Worm (Caenorhabditis elegans) whole organism, young adult: ENCODE measurements around the gene pgl-2.

Source experiments
- B0035.1 ChIP-seq: sonication (generic microtip); optimal IDR thresholded peaks from 2 replicates; lab custom pipeline; 2016; ENCODE audit warnings: missing genetic modification characterization, mild to moderate bottlenecking, missing compliant biosample characterization, missing genotype, missing genetic modification reagents
- B0261.1 ChIP-seq: sonication (generic microtip); optimal IDR thresholded peaks from 2 replicates; lab custom pipeline; 2016; ENCODE audit warnings: mild to moderate bottlenecking, missing genetic modification characterization, moderate library complexity, missing compliant biosample characterization
- C17E4.6 ChIP-seq: fragments of 200-800 bp; sonication (Bioruptor generic); IDR thresholded peaks from 2 replicates; pipeline ENCODE4 v1.3.6; 2022; ENCODE audit warnings: missing genetic modification reagents, missing genetic modification characterization, missing compliant biosample characterization
- D2030.7 ChIP-seq: fragments of 200-800 bp; sonication (Bioruptor generic); IDR thresholded peaks from 2 replicates; pipeline ENCODE4 v1.3.6; 2022; ENCODE audit warnings: missing genetic modification reagents, missing genetic modification characterization, missing compliant biosample characterization
- F22D6.2 ChIP-seq: sonication (generic microtip); optimal IDR thresholded peaks from 2 replicates; lab custom pipeline; 2016; ENCODE audit warnings: mild to moderate bottlenecking, missing genetic modification characterization, missing compliant biosample characterization
- F39B2.1 ChIP-seq: fragments of 200-800 bp; sonication (Bioruptor generic); IDR thresholded peaks from 2 replicates; pipeline ENCODE4 v1.3.6; 2022; ENCODE audit warnings: missing genetic modification reagents, missing genetic modification characterization, missing compliant biosample characterization
- F49E8.2 ChIP-seq: sonication (generic microtip); optimal IDR thresholded peaks from 3 replicates; lab custom pipeline; 2017; ENCODE audit warnings: missing genetic modification characterization, mild to moderate bottlenecking, missing compliant biosample characterization, antibody characterized with exemption, moderate library complexity; ENCODE audit not compliant: insufficient read depth
- F52B5.7 ChIP-seq: sonication (generic microtip); optimal IDR thresholded peaks from 2 replicates; lab custom pipeline; 2016; ENCODE audit warnings: mild to moderate bottlenecking, missing genetic modification characterization, missing compliant biosample characterization
- F55B11.4 ChIP-seq: sonication (generic microtip); optimal IDR thresholded peaks from 2 replicates; lab custom pipeline; 2016; ENCODE audit warnings: missing compliant biosample characterization, missing genetic modification characterization, borderline replicate concordance; ENCODE audit not compliant: insufficient read depth
- F57C9.4 ChIP-seq: sonication (generic microtip); optimal IDR thresholded peaks from 2 replicates; lab custom pipeline; 2017; ENCODE audit warnings: mild to moderate bottlenecking, missing genetic modification characterization, missing compliant biosample characterization
- Y53G8AR.9 ChIP-seq: fragments of 200-800 bp; sonication (Bioruptor generic); conservative IDR thresholded peaks from 2 replicates; pipeline ENCODE4 v1.3.6; 2022; ENCODE audit warnings: missing genetic modification reagents, missing genetic modification characterization, missing compliant biosample characterization
- Y56A3A.18 ChIP-seq: fragments of 200-800 bp; sonication (Bioruptor generic); IDR thresholded peaks from 2 replicates; pipeline ENCODE4 v1.3.6; 2022; ENCODE audit warnings: missing genetic modification reagents, missing genetic modification characterization, missing compliant biosample characterization
- Y67H2A.10 ChIP-seq: fragments of 200-800 bp; sonication (Bioruptor generic); conservative IDR thresholded peaks from 2 replicates; pipeline ENCODE4 v1.3.6; 2022; ENCODE audit warnings: missing genetic modification reagents, missing genetic modification characterization, missing compliant biosample characterization
- Y79H2A.3 ChIP-seq: fragments of 200-800 bp; sonication (Bioruptor generic); conservative IDR thresholded peaks from 2 replicates; pipeline ENCODE4 v1.3.6; 2022; ENCODE audit warnings: missing genetic modification reagents, missing genetic modification characterization, missing compliant biosample characterization
- ama-1 ChIP-seq, 3 experiments: fragments of 150-350 bp in 1 of 3; sonication (generic microtip) in 2 of 3; optimal IDR thresholded peaks; 2 replicates each; lab custom pipeline; 2014 to 2018; ENCODE audit warnings: missing biosample characterization in 2 of 3, missing genetic modification characterization in 2 of 3, missing genetic modification reagents in 2 of 3
- aptf-3 ChIP-seq: fragments of 200-800 bp; sonication (Bioruptor generic); IDR thresholded peaks from 2 replicates; pipeline ENCODE4 v1.3.6; 2022; ENCODE audit warnings: missing genetic modification characterization, missing compliant biosample characterization
- atf-7 ChIP-seq: sonication (generic microtip); optimal IDR thresholded peaks from 2 replicates; lab custom pipeline; 2017; ENCODE audit warnings: mild to moderate bottlenecking, missing genetic modification characterization, missing compliant biosample characterization
- attf-3 ChIP-seq: fragments of 200-800 bp; sonication (Bioruptor generic); conservative IDR thresholded peaks from 2 replicates; pipeline ENCODE4 v1.3.6; 2022; ENCODE audit warnings: missing genetic modification reagents, missing genetic modification characterization, missing compliant biosample characterization
- bed-1 ChIP-seq: fragments of 200-800 bp; sonication (Bioruptor generic); IDR thresholded peaks from 2 replicates; pipeline ENCODE4 v1.3.6; 2022; ENCODE audit warnings: missing genetic modification reagents, missing genetic modification characterization, missing compliant biosample characterization
- ceh-79 ChIP-seq: sonication (generic microtip); optimal IDR thresholded peaks from 2 replicates; lab custom pipeline; 2017; ENCODE audit warnings: mild to moderate bottlenecking, missing genetic modification characterization, missing compliant biosample characterization
- chd-7 ChIP-seq: sonication (generic microtip); optimal IDR thresholded peaks from 2 replicates; lab custom pipeline; 2016; ENCODE audit warnings: mild to moderate bottlenecking, missing genetic modification characterization, moderate library complexity, missing compliant biosample characterization
- dox-1 ChIP-seq: fragments of 200-800 bp; sonication (Bioruptor generic); IDR thresholded peaks from 2 replicates; pipeline ENCODE4 v1.3.6; 2022; ENCODE audit warnings: missing genetic modification reagents, missing genetic modification characterization, missing compliant biosample characterization
- dpff-1 ChIP-seq: sonication (generic microtip); optimal IDR thresholded peaks from 2 replicates; lab custom pipeline; 2017; ENCODE audit warnings: mild to moderate bottlenecking, missing genetic modification characterization, missing compliant biosample characterization
- efl-1 ChIP-seq: fragments of 150-350 bp; optimal IDR thresholded peaks from 2 replicates; lab custom pipeline; 2014; ENCODE audit warnings: missing biosample characterization, missing genetic modification reagents, missing genetic modification characterization
- ets-4 ChIP-seq: fragments of 200-800 bp; sonication (Bioruptor generic); optimal IDR thresholded peaks from 2 replicates; lab custom pipeline; 2018; ENCODE audit warnings: mild to moderate bottlenecking, missing genetic modification characterization, missing compliant biosample characterization
- hmg-1.2 ChIP-seq: fragments of 200-800 bp; sonication (Bioruptor generic); IDR thresholded peaks from 2 replicates; pipeline ENCODE4 v1.3.6; 2022; ENCODE audit warnings: missing genetic modification reagents, missing genetic modification characterization, missing compliant biosample characterization
- hrde-1 ChIP-seq: sonication (generic microtip); optimal IDR thresholded peaks from 2 replicates; lab custom pipeline; 2016; ENCODE audit warnings: missing genetic modification characterization, mild to moderate bottlenecking, missing compliant biosample characterization, moderate library complexity, missing genotype, missing genetic modification reagents, borderline replicate concordance
- let-607 ChIP-seq, 2 experiments: fragments of 200-800 bp in 1 of 2; sonication (Bioruptor generic) in 1 of 2; sonication (generic microtip) in 1 of 2; optimal IDR thresholded peaks; 2 replicates each; lab custom pipeline; 2016 to 2018; ENCODE audit warnings: mild to moderate bottlenecking in 2 of 2, missing compliant biosample characterization in 2 of 2, missing genetic modification characterization in 2 of 2, moderate library complexity in 2 of 2, missing genotype in 1 of 2
- lir-1 ChIP-seq: fragments of 200-800 bp; sonication (Bioruptor generic); conservative IDR thresholded peaks from 2 replicates; pipeline ENCODE4 v1.3.6; 2022; ENCODE audit warnings: missing genetic modification reagents, missing genetic modification characterization, missing compliant biosample characterization
- lsl-1 ChIP-seq: fragments of 200-800 bp; sonication (Bioruptor generic); optimal IDR thresholded peaks from 2 replicates; lab custom pipeline; 2018; ENCODE audit warnings: mild to moderate bottlenecking, missing genetic modification characterization, moderate library complexity, missing compliant biosample characterization
- madf-3 ChIP-seq: fragments of 200-800 bp; sonication (Bioruptor generic); IDR thresholded peaks from 2 replicates; pipeline ENCODE4 v1.3.6; 2022; ENCODE audit warnings: missing genetic modification reagents, missing genetic modification characterization, missing compliant biosample characterization
- madf-6 ChIP-seq: fragments of 200-800 bp; sonication (Bioruptor generic); IDR thresholded peaks from 2 replicates; pipeline ENCODE4 v1.3.6; 2022; ENCODE audit warnings: missing genetic modification reagents, missing genetic modification characterization, missing compliant biosample characterization
- mcd-1 ChIP-seq: fragments of 200-800 bp; sonication (Bioruptor generic); IDR thresholded peaks from 2 replicates; pipeline ENCODE4 v1.3.6; 2022; ENCODE audit warnings: missing genetic modification reagents, missing genetic modification characterization, missing compliant biosample characterization
- mxl-1 ChIP-seq: sonication (generic microtip); optimal IDR thresholded peaks from 2 replicates; lab custom pipeline; 2016; ENCODE audit warnings: missing genetic modification characterization, missing compliant biosample characterization
- nfya-1 ChIP-seq: sonication (generic microtip); optimal IDR thresholded peaks from 2 replicates; lab custom pipeline; 2017; ENCODE audit warnings: antibody characterized with exemption, missing compliant biosample characterization, missing genetic modification characterization, borderline replicate concordance; ENCODE audit not compliant: insufficient read depth
- nfya-2 ChIP-seq: fragments of 200-800 bp; sonication (Bioruptor generic); IDR thresholded peaks from 2 replicates; pipeline ENCODE4 v1.3.6; 2022; ENCODE audit warnings: missing genetic modification reagents, missing genetic modification characterization, missing compliant biosample characterization
- nfyb-1 ChIP-seq: fragments of 200-800 bp; sonication (Bioruptor generic); IDR thresholded peaks from 2 replicates; pipeline ENCODE4 v1.3.6; 2022; ENCODE audit warnings: missing genetic modification reagents, missing genetic modification characterization, missing compliant biosample characterization
- repo-1 ChIP-seq: sonication (generic microtip); optimal IDR thresholded peaks from 2 replicates; lab custom pipeline; 2017; ENCODE audit warnings: mild to moderate bottlenecking, missing genetic modification characterization, missing compliant biosample characterization
- sea-2 ChIP-seq: fragments of 200-800 bp; sonication (Bioruptor generic); IDR thresholded peaks from 2 replicates; pipeline ENCODE4 v1.3.6; 2022; ENCODE audit warnings: missing genetic modification characterization, missing compliant biosample characterization
- snpc-1.1 ChIP-seq: sonication (generic microtip); optimal IDR thresholded peaks from 2 replicates; lab custom pipeline; 2017; ENCODE audit warnings: missing genetic modification characterization, mild to moderate bottlenecking, missing compliant biosample characterization, antibody characterized with exemption, moderate library complexity, missing genotype, missing genetic modification reagents; ENCODE audit not compliant: insufficient read depth
- snpc-4 ChIP-seq, 5 experiments: fragments of 150-350 bp in 1 of 5; sonication (generic microtip) in 4 of 5; optimal IDR thresholded peaks; 2 replicates each; lab custom pipeline; 2014 to 2018; ENCODE audit warnings: missing genetic modification characterization in 5 of 5, missing biosample characterization in 3 of 5, antibody characterized with exemption in 2 of 5, mild to moderate bottlenecking in 2 of 5, missing compliant biosample characterization in 2 of 5, missing genotype in 2 of 5, moderate library complexity in 2 of 5, missing genetic modification reagents in 1 of 5
- tlf-1 ChIP-seq: fragments of 200-800 bp; sonication (Bioruptor generic); optimal IDR thresholded peaks from 2 replicates; lab custom pipeline; 2018; ENCODE audit warnings: mild to moderate bottlenecking, missing genetic modification characterization, missing compliant biosample characterization
- xnd-1 ChIP-seq: sonication (generic microtip); optimal IDR thresholded peaks from 2 replicates; lab custom pipeline; 2016; ENCODE audit warnings: missing genotype, missing genetic modification reagents, missing genetic modification characterization, missing compliant biosample characterization
- ztf-18 ChIP-seq: sonication (generic microtip); optimal IDR thresholded peaks from 2 replicates; lab custom pipeline; 2016; ENCODE audit warnings: missing genotype, mild to moderate bottlenecking, missing genetic modification characterization, missing compliant biosample characterization

The pgl-2 gene

DNA sequence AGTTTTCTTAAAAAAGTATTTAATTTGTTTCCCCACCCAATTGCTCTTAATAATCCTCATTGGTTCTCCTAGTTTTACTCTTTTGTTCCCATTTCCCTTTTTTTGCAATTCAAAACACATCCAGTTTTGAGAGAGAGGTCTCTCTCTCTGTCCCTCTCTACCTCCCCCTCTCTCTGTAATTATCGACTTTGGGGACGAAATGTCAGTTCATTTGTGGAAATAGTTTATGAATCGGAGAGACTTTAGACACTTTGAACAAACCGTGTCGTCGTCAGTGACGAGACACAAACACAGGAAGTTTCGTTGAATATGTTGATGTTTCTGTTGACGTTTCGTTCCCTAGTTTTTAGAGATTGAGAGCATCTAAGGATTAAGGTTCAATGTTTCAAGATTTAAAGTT is 12.1 kb downstream of the pgl-2 start:
- TF ChIP-seq nfya-2 (GFP tag; lab: Robert Waterston, UW) (no peak), F55B11.4 (tag; lab: Kevin White, UChicago) (no peak)
- TF ChIP-seq, all 124 proteins: peak for 0

- TF ChIP-seq attf-3 (GFP tag; lab: Robert Waterston, UW) (no peak), Y67H2A.10 (GFP tag; lab: Robert Waterston, UW) (no peak), ets-4 (GFP tag; lab: Kevin White, UChicago) (no peak), snpc-4 (GFP tag; optimal IDR thresholded peaks at IDR 0.05; lab: Kevin White, UChicago) (no peak), snpc-4 (tag; optimal IDR thresholded peaks at IDR 0.05; lab: Kevin White, UChicago) (peak in 3 of 4 experiments; percentile 52 to 64 (median 60)), B0035.1 (tag; lab: Kevin White, UChicago) (no peak), aptf-3 (no peak), F22D6.2 (tag; lab: Kevin White, UChicago) (peak; percentile 80), bed-1 (GFP tag; lab: Robert Waterston, UW) (0 out of 2 replicates have a peak, but pooled peaks have one; percentile 79), Y79H2A.3 (GFP tag; lab: Robert Waterston, UW) (no peak), mxl-1 (tag; lab: Kevin White, UChicago) (no peak), Y53G8AR.9 (0 out of 2 replicates have a peak, but pooled peaks have one; percentile 48), ceh-79 (tag; lab: Kevin White, UChicago) (no peak), nfya-2 (GFP tag; lab: Robert Waterston, UW) (no peak), atf-7 (peak; percentile 77), efl-1 (no peak), Y56A3A.18 (GFP tag; lab: Robert Waterston, UW) (no peak), C17E4.6 (no peak), F52B5.7 (tag; lab: Kevin White, UChicago) (no peak), xnd-1 (tag; lab: Kevin White, UChicago) (no peak), dox-1 (GFP tag; lab: Robert Waterston, UW) (peak; percentile 52; the same call in 1 of the 2 replicates), nfya-1 (tag; lab: Kevin White, UChicago) (no peak), ama-1 (optimal IDR thresholded peaks at IDR 0.05; lab: Kevin White, UChicago) (peak; percentile 9), ama-1 (GFP tag; optimal IDR thresholded peaks at IDR 0.05; lab: Kevin White, UChicago) (no peak), D2030.7 (GFP tag; lab: Robert Waterston, UW) (no peak), lir-1 (no peak), dpff-1 (tag; lab: Kevin White, UChicago) (no peak), madf-6 (GFP tag; lab: Robert Waterston, UW) (no peak), hmg-1.2 (GFP tag; lab: Robert Waterston, UW) (peak; percentile 58), F49E8.2 (tag; lab: Kevin White, UChicago) (no peak), lsl-1 (no peak), F57C9.4 (no peak), snpc-1.1 (tag; lab: Kevin White, UChicago) (no peak), mcd-1 (GFP tag; lab: Robert Waterston, UW) (peak; percentile 46; the same call in 1 of the 2 replicates), tlf-1 (GFP tag; lab: Kevin White, UChicago) (peak; percentile 86), F39B2.1 (no peak), B0261.1 (tag; lab: Kevin White, UChicago) (peak; percentile 9), ztf-18 (tag; lab: Kevin White, UChicago) (peak; percentile 25), let-607 (tag; optimal IDR thresholded peaks at IDR 0.05; lab: Kevin White, UChicago) (peak in 1 of 2 experiments; percentile 85), madf-3 (GFP tag; lab: Robert Waterston, UW) (0 out of 2 replicates have a peak, but pooled peaks have one; percentile 11), chd-7 (peak; percentile 88), sea-2 (GFP tag; lab: Robert Waterston, UW) (no peak), repo-1 (peak; percentile 51), hrde-1 (tag; lab: Kevin White, UChicago) (no peak), nfyb-1 (GFP tag; lab: Robert Waterston, UW) (peak; percentile 72; the same call in 1 of the 2 replicates)
Observed at ce11 chrIII:8658367-8658761, 16.9 kb downstream of the pgl-2 start.
